Fruit fly (Drosophila melanogaster) whole organism, embryonic: ENCODE results near the gene Tasp1.

ENCODE experiments used
- CG10147 ChIP-seq: fragments of 200-800 bp; sonication (Bioruptor generic); optimal IDR thresholded peaks from 2 replicates; lab custom pipeline; 2019; ENCODE audit warnings: missing biosample characterization, mild to moderate bottlenecking, missing genetic modification characterization, moderate library complexity
- CG10366 ChIP-seq: fragments of 200-800 bp; sonication (Bioruptor generic); IDR thresholded peaks from 2 replicates; pipeline ENCODE4 v1.3.6; 2022; ENCODE audit warnings: missing biosample characterization, missing genetic modification characterization
- CG11398 ChIP-seq: fragments of 200-800 bp; sonication (Bioruptor generic); optimal IDR thresholded peaks from 2 replicates; lab custom pipeline; 2016; ENCODE audit warnings: missing biosample characterization, missing genetic modification characterization
- CG1529 ChIP-seq: fragments of 200-800 bp; sonication (Bioruptor generic); optimal IDR thresholded peaks from 3 replicates; lab custom pipeline; 2018; ENCODE audit warnings: missing biosample characterization, missing genetic modification characterization
- CG15479 ChIP-seq: fragments of 200-800 bp; sonication (Bioruptor generic); optimal IDR thresholded peaks from 3 replicates; lab custom pipeline; 2019; ENCODE audit warnings: missing biosample characterization, mild to moderate bottlenecking, missing genetic modification characterization, moderate library complexity
- CG15601 ChIP-seq: fragments of 200-800 bp; sonication (Bioruptor generic); optimal IDR thresholded peaks from 3 replicates; lab custom pipeline; 2019; ENCODE audit warnings: missing biosample characterization, mild to moderate bottlenecking, missing genetic modification characterization, moderate library complexity
- CG15696 ChIP-seq: fragments of 200-800 bp; sonication (Bioruptor generic); optimal IDR thresholded peaks from 2 replicates; lab custom pipeline; 2019; ENCODE audit warnings: missing biosample characterization, mild to moderate bottlenecking, missing genetic modification characterization, moderate library complexity
- CG16779 ChIP-seq: fragments of 200-800 bp; sonication (Bioruptor generic); IDR thresholded peaks from 2 replicates; pipeline ENCODE4 v1.3.6; 2022; ENCODE audit warnings: missing biosample characterization, missing genetic modification characterization
- CG18011 ChIP-seq: fragments of 200-800 bp; sonication (Bioruptor generic); optimal IDR thresholded peaks from 2 replicates; lab custom pipeline; 2017; ENCODE audit warnings: missing biosample characterization, missing genetic modification characterization, mild to moderate bottlenecking, moderate library complexity, missing genotype
- CG18619 ChIP-seq: fragments of 200-800 bp; sonication (Bioruptor generic); optimal IDR thresholded peaks from 3 replicates; lab custom pipeline; 2017; ENCODE audit warnings: missing biosample characterization, mild to moderate bottlenecking, missing genetic modification characterization
- CG2678 ChIP-seq: fragments of 200-800 bp; sonication (Bioruptor generic); optimal IDR thresholded peaks from 3 replicates; lab custom pipeline; 2019; ENCODE audit warnings: missing biosample characterization, mild to moderate bottlenecking, missing genetic modification characterization, moderate library complexity
- CG2875 ChIP-seq: fragments of 200-800 bp; sonication (Bioruptor generic); optimal IDR thresholded peaks from 2 replicates; lab custom pipeline; 2017; ENCODE audit warnings: missing biosample characterization, mild to moderate bottlenecking, missing genetic modification characterization, missing genetic modification reagents
- CG30431 ChIP-seq: fragments of 200-800 bp; sonication (Bioruptor generic); optimal IDR thresholded peaks from 2 replicates; lab custom pipeline; 2017; ENCODE audit warnings: missing biosample characterization, missing genetic modification characterization
- CG32767 ChIP-seq: fragments of 200-800 bp; sonication (Bioruptor generic); IDR thresholded peaks from 2 replicates; pipeline ENCODE4 v1.3.6; 2022; ENCODE audit warnings: missing biosample characterization, missing genetic modification characterization
- CG3281 ChIP-seq: fragments of 200-800 bp; sonication (Bioruptor generic); optimal IDR thresholded peaks from 3 replicates; lab custom pipeline; 2017; ENCODE audit warnings: missing biosample characterization, mild to moderate bottlenecking, missing genetic modification characterization
- CG4282 ChIP-seq: fragments of 200-800 bp; sonication (Bioruptor generic); optimal IDR thresholded peaks from 2 replicates; lab custom pipeline; 2016; ENCODE audit warnings: missing biosample characterization, missing genetic modification characterization
- CG4404 ChIP-seq: fragments of 200-800 bp; sonication (Bioruptor generic); IDR thresholded peaks from 2 replicates; pipeline ENCODE4 v1.3.6; 2022; ENCODE audit warnings: missing biosample characterization, missing genetic modification characterization
- CG5180 ChIP-seq: fragments of 200-800 bp; sonication (Bioruptor generic); optimal IDR thresholded peaks from 3 replicates; lab custom pipeline; 2017; ENCODE audit warnings: missing biosample characterization, missing genetic modification characterization, mild to moderate bottlenecking, moderate library complexity, missing genetic modification reagents
- CG5953 ChIP-seq: fragments of 200-800 bp; sonication (Bioruptor generic); IDR thresholded peaks from 2 replicates; pipeline ENCODE4 v1.3.6; 2022; ENCODE audit warnings: missing biosample characterization, missing genetic modification characterization
- CG7357 ChIP-seq: fragments of 200-800 bp; sonication (Bioruptor generic); IDR thresholded peaks from 3 replicates; pipeline ENCODE4 v1.3.6; 2022; ENCODE audit warnings: missing biosample characterization, missing genetic modification characterization
- CG7372 ChIP-seq: fragments of 200-800 bp; sonication (Bioruptor generic); IDR thresholded peaks from 2 replicates; pipeline ENCODE4 v1.3.6; 2022; ENCODE audit warnings: missing biosample characterization, missing genetic modification characterization
- CG7556 ChIP-seq: fragments of 200-800 bp; sonication (Bioruptor generic); optimal IDR thresholded peaks from 2 replicates; lab custom pipeline; 2017; ENCODE audit warnings: missing biosample characterization, mild to moderate bottlenecking, missing genetic modification characterization
- CG8290 ChIP-seq, 3 experiments: fragments of 200-800 bp; sonication (Bioruptor generic); optimal IDR thresholded peaks; 2 replicates each; lab custom pipeline; 2016 to 2019; ENCODE audit warnings: missing biosample characterization in 3 of 3, missing genetic modification characterization in 3 of 3, mild to moderate bottlenecking in 2 of 3, moderate library complexity in 1 of 3
- CG8765 ChIP-seq: fragments of 200-800 bp; sonication (Bioruptor generic); IDR thresholded peaks from 2 replicates; pipeline ENCODE4 v1.3.6; 2022; ENCODE audit warnings: missing biosample characterization, missing genetic modification characterization
- CG9609 ChIP-seq: fragments of 200-800 bp; sonication (Bioruptor generic); optimal IDR thresholded peaks from 3 replicates; lab custom pipeline; 2016; ENCODE audit warnings: missing biosample characterization, missing genetic modification characterization
- Dip2 ChIP-seq: fragments of 200-800 bp; sonication (Bioruptor generic); IDR thresholded peaks from 2 replicates; pipeline ENCODE4 v1.3.6; 2022; ENCODE audit warnings: missing biosample characterization, missing genetic modification characterization
- Dref ChIP-seq: fragments of 200-800 bp; sonication (Bioruptor generic); IDR thresholded peaks from 2 replicates; pipeline ENCODE4 v1.3.6; 2022; ENCODE audit warnings: missing biosample characterization, missing genetic modification characterization
- Drgx ChIP-seq: fragments of 200-800 bp; sonication (Bioruptor generic); IDR thresholded peaks from 2 replicates; pipeline ENCODE4 v1.3.6; 2022; ENCODE audit warnings: missing biosample characterization, missing genetic modification characterization
- E2f2 ChIP-seq: fragments of 200-800 bp; sonication (Bioruptor generic); IDR thresholded peaks from 2 replicates; pipeline ENCODE4 v1.3.6; 2022; ENCODE audit warnings: missing biosample characterization, missing genetic modification characterization
- Elba2 ChIP-seq: fragments of 200-800 bp; sonication (Bioruptor generic); optimal IDR thresholded peaks from 3 replicates; lab custom pipeline; 2016; ENCODE audit warnings: missing biosample characterization, missing genetic modification characterization
- Ets65A ChIP-seq: fragments of 200-800 bp; sonication (Bioruptor generic); peaks from one replicate; lab custom pipeline; 2016; ENCODE audit warnings: missing biosample characterization, missing genetic modification characterization
- Neu2 ChIP-seq: fragments of 200-800 bp; sonication (Bioruptor generic); optimal IDR thresholded peaks from 3 replicates; lab custom pipeline; 2016; ENCODE audit warnings: missing biosample characterization, missing genetic modification characterization, borderline replicate concordance
- Oli ChIP-seq: fragments of 200-800 bp; sonication (Bioruptor generic); optimal IDR thresholded peaks from 2 replicates; lab custom pipeline; 2018; ENCODE audit warnings: missing biosample characterization, mild to moderate bottlenecking, missing genetic modification characterization, moderate library complexity
- Rfx ChIP-seq: fragments of 200-800 bp; sonication (Bioruptor generic); IDR thresholded peaks from 2 replicates; pipeline ENCODE4 v1.3.6; 2022; ENCODE audit warnings: missing biosample characterization, missing genetic modification characterization
- Scr ChIP-seq: fragments of 200-800 bp; sonication (Bioruptor generic); IDR thresholded peaks from 2 replicates; pipeline ENCODE4 v1.3.6; 2022; ENCODE audit warnings: missing biosample characterization, missing genetic modification characterization; ENCODE audit not compliant: partially characterized antibody
- YL-1 ChIP-seq: fragments of 200-800 bp; sonication (Bioruptor generic); optimal IDR thresholded peaks from 3 replicates; lab custom pipeline; 2017; ENCODE audit warnings: missing biosample characterization, mild to moderate bottlenecking, missing genetic modification characterization
- ab ChIP-seq: fragments of 200-800 bp; sonication (Bioruptor generic); optimal IDR thresholded peaks from 2 replicates; lab custom pipeline; 2016; ENCODE audit warnings: missing biosample characterization, missing genetic modification characterization
- bab2 ChIP-seq: fragments of 200-800 bp; sonication (Bioruptor generic); optimal IDR thresholded peaks from 2 replicates; lab custom pipeline; 2016; ENCODE audit warnings: missing biosample characterization, missing genetic modification characterization
- cas ChIP-seq: fragments of 200-800 bp; sonication (Bioruptor generic); IDR thresholded peaks from 2 replicates; pipeline ENCODE4 v1.3.6; 2022; ENCODE audit warnings: missing biosample characterization, missing genetic modification characterization
- chif ChIP-seq, 2 experiments: fragments of 200-800 bp; sonication (Bioruptor generic); optimal IDR thresholded peaks; 3 replicates each; lab custom pipeline; 2016; ENCODE audit warnings: missing biosample characterization in 2 of 2, missing genetic modification characterization in 2 of 2
- gce ChIP-seq: fragments of 200-800 bp; sonication (Bioruptor generic); IDR thresholded peaks from 3 replicates; pipeline ENCODE4 v1.3.6; 2022; ENCODE audit warnings: missing biosample characterization, missing genetic modification characterization
- insv ChIP-seq, 2 experiments: fragments of 200-800 bp; sonication (Bioruptor generic); optimal IDR thresholded peaks; 3 replicates each; lab custom pipeline; 2016 to 2018; ENCODE audit warnings: missing biosample characterization in 2 of 2, missing genetic modification characterization in 2 of 2
- ken ChIP-seq: fragments of 200-800 bp; sonication (Bioruptor generic); IDR thresholded peaks from 3 replicates; pipeline ENCODE4 v1.3.6; 2022; ENCODE audit warnings: missing biosample characterization, missing genetic modification characterization
- lilli ChIP-seq: fragments of 200-800 bp; sonication (Bioruptor generic); optimal IDR thresholded peaks from 3 replicates; lab custom pipeline; 2016; ENCODE audit warnings: missing biosample characterization, missing genetic modification characterization
- mirr ChIP-seq: fragments of 200-800 bp; sonication (Bioruptor generic); optimal IDR thresholded peaks from 3 replicates; lab custom pipeline; 2018; ENCODE audit warnings: missing biosample characterization, mild to moderate bottlenecking, missing genetic modification characterization
- sr ChIP-seq: fragments of 200-800 bp; sonication (Bioruptor generic); IDR thresholded peaks from 3 replicates; pipeline ENCODE4 v1.3.6; 2022; ENCODE audit warnings: missing biosample characterization, missing genetic modification characterization
- trh ChIP-seq: fragments of 200-800 bp; sonication (Bioruptor generic); optimal IDR thresholded peaks from 2 replicates; lab custom pipeline; 2016; ENCODE audit warnings: missing biosample characterization, missing genetic modification characterization
- twi ChIP-seq: fragments of 200-800 bp; optimal IDR thresholded peaks from 2 replicates; lab custom pipeline; 2019; ENCODE audit warnings: missing biosample characterization, mild to moderate bottlenecking, missing genetic modification characterization, moderate library complexity
- unpg ChIP-seq: fragments of 200-800 bp; sonication (Bioruptor generic); optimal IDR thresholded peaks from 3 replicates; lab custom pipeline; 2018; ENCODE audit warnings: missing biosample characterization, mild to moderate bottlenecking, missing genetic modification characterization, moderate library complexity

Tasp1 gene

DNA sequence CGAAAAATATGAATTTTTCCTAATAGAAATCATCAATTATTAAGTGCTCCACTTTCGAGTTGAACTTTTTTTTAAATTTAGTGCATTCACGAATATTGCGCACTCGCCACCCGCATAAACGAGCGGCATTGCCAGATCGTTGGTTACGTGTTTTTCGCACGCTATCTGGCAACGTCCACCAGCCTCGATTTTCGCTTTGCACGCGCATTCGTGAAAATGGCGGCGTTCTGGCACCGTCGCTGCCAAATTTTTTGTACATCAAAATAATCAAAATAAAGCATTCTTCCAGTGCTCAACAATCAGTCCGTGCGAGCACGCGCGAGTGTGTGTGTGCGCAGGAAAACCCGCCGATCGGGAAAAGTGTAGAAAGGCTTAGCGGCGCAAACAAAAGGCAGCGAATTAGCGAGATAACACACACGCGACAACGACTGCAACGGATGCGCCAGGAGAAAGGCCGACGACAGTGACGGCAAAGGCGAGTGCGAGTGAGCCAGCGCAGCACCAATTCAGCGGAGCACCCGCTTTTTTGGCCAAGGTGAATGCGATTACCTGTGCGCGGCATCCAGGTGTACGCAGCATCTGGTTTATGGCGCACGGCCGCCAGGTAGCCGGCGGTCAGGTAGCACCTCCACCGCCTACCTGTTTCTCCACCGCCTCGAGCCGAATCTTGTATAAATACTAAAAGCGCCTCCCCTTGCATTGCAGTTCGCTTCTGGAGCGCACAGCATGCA lies 26.4 kb upstream of the Tasp1 start (continued):
- TF ChIP-seq Neu2 (GFP tag; lab: Kevin White, UChicago) (no peak), Drgx (GFP tag; lab: Robert Waterston, UW) (peak; percentile 91), Dref (GFP tag; lab: Robert Waterston, UW) (peak; percentile 46), CG16779 (GFP tag; lab: Robert Waterston, UW) (no peak), CG4404 (GFP tag; lab: Robert Waterston, UW) (peak; percentile 52), CG2875 (GFP tag; lab: Kevin White, UChicago) (peak; percentile 64), CG5180 (GFP tag; lab: Kevin White, UChicago) (no peak), CG8765 (GFP tag; lab: Robert Waterston, UW) (peak; percentile 54), bab2 (GFP tag; lab: Kevin White, UChicago) (peak; percentile 89), CG15601 (tag; lab: Kevin White, UChicago) (peak; percentile 70), CG11398 (GFP tag; lab: Kevin White, UChicago) (peak; percentile 60), CG3281 (peak; percentile 87), CG30431 (GFP tag; lab: Kevin White, UChicago) (peak; percentile 57), CG15696 (tag; lab: Kevin White, UChicago) (peak; percentile 64), CG15479 (GFP tag; lab: Kevin White, UChicago) (peak; percentile 99), CG18619 (GFP tag; lab: Kevin White, UChicago) (peak; percentile 82), CG2678 (no peak), Dip2 (GFP tag; lab: Robert Waterston, UW) (no peak), E2f2 (GFP tag; lab: Robert Waterston, UW) (peak; percentile 64), CG7556 (GFP tag; lab: Kevin White, UChicago) (peak; percentile 86), unpg (peak; percentile 86), Oli (tag; lab: Kevin White, UChicago) (peak; percentile 65), Scr (GFP tag; lab: Robert Waterston, UW) (peak; percentile 62), sr (peak; percentile 26; the same call in 1 of the 3 replicates), CG18011 (peak; percentile 64), trh (peak; percentile 70), lilli (peak; percentile 94), CG8290 (GFP tag; optimal IDR thresholded peaks at IDR 0.05; lab: Kevin White, UChicago) (peak; percentile 63), CG8290 (tag; optimal IDR thresholded peaks at IDR 0.05; lab: Kevin White, UChicago) (no peak), CG1529 (GFP tag; lab: Kevin White, UChicago) (no peak), YL-1 (GFP tag; lab: Kevin White, UChicago) (peak; percentile 99), CG7357 (GFP tag; lab: Robert Waterston, UW) (peak; percentile 19; the same call in 1 of the 3 replicates), CG9609 (GFP tag; lab: Kevin White, UChicago) (peak; percentile 85), chif (GFP tag; optimal IDR thresholded peaks at IDR 0.05; lab: Kevin White, UChicago) (peak; percentile 75 to 77), gce (GFP tag; lab: Robert Waterston, UW) (peak; percentile 53; the same call in 1 of the 3 replicates), Ets65A (peak; percentile 98), insv (GFP tag; optimal IDR thresholded peaks at IDR 0.05; lab: Kevin White, UChicago) (peak; percentile 12 to 65), CG4282 (peak; percentile 75), twi (tag; lab: Kevin White, UChicago) (no peak), ab (GFP tag; lab: Kevin White, UChicago) (peak; percentile 51), mirr (GFP tag; lab: Kevin White, UChicago) (no peak), CG5953 (GFP tag; lab: Robert Waterston, UW) (peak; percentile 71), CG32767 (peak; percentile 59; the same call in 1 of the 2 replicates), CG10366 (GFP tag; lab: Robert Waterston, UW) (peak; percentile 80), ken (GFP tag; lab: Robert Waterston, UW) (peak; percentile 87), Elba2 (no peak), cas (GFP tag; lab: Robert Waterston, UW) (peak; percentile 55; the same call in 1 of the 2 replicates), CG7372 (0 out of 2 replicates have a peak, but pooled peaks have one; percentile 52), Rfx (peak; percentile 90), CG10147 (GFP tag; lab: Kevin White, UChicago) (peak; percentile 84)
